Fruit fly (Drosophila melanogaster): Measurements from ENCODE around the gene CG42747.

The CG42747 gene

DNA sequence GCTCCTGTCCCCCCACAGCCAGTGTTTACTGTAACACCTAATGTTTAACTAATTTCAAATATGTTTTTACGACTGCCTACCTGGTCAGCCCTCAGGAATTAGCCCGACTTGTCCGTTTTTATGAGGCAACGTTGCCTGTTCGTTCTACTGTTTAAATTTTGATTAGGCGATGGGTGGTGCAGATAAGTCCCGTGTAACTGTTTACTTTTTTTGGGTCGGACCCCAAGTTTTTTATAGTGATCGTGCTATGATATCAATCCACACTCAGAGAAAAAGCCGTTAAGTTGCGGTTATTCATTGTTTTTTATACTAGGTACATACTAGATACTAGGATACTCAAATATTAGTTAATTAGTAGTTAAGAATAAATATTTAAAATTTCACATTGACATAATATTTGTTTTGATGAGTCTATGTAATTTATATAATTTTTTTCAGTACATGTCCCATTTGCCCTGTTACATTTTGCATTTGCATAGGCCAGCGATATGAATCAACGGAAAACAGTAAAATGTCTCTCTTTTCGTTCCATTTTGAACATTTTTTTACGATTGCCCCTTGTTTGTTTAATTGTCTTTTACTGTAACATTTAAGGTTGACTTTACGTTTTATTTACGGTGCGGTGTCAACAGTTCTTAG, 67.4 kb downstream of the CG42747 start:
- TF ChIP-seq CG17801 (GFP tag; optimal IDR thresholded peaks at IDR 0.05; ENCODE audit: partially characterized antibody), result no peak

DNA sequence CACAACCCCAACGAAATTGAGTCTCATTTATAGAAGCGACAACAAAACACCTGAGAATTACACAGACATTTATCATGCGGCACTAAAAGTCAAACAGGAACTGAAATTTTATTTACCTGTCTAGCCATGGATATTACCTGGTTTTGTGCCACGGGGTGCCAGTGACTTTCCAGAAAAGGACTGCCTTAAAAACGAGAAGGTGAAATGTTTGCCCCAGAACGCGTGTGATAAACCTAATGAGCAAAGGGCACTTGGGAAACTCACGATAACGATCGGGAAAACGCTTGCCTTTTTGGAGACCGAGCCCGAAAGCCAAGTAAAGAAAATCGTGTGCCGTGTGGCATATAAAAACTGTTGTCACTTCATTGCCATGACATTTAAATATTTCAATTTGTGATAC, 69.1 kb downstream of the CG42747 start:
- no peak for TF ChIP-seq CG17801 (GFP tag; optimal IDR thresholded peaks at IDR 0.05; ENCODE audit: partially characterized antibody)

DNA sequence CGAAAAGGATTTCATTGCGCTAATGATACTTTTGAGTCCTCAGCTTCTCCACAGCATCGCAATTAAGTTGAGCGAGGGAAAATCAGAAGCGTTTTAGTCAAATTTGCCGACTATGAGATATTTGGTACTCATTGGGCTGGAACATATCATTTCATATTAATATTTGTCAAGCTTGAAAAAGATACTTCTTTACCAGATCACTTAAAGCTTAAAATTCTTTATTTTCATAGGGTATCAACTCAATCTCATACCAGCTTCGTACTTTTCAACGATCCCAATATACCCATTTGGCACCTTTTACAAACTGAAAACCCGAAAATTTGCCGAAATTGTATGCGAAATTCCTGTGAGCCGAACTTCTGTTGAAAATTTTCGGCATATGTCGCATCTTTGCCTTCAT, 71.4 kb downstream of the CG42747 start:
- no peak for TF ChIP-seq CG17801 (GFP tag; optimal IDR thresholded peaks at IDR 0.05; ENCODE audit: partially characterized antibody)

DNA sequence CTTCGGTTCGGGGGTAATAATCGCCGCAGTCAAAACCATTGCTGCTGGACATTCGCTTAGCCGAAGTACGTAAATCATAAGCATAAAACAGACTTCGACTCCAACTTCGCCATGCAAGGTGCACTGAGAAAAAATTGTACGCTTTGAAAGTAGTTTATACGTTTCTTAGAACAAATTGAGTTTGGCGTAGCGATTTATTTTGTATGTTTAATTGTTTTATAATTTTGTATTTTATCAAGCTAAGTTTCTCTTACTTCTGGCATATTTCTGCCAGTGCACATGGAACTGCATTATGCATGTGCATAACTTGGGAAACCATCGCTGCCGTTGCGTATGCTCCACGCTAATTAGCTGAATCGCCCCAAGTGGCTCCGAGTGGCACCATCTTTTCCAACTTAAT, 82.4 kb downstream of the CG42747 start:
- TF ChIP-seq CG17801 (GFP tag; optimal IDR thresholded peaks at IDR 0.05; ENCODE audit: partially characterized antibody), result no peak

DNA sequence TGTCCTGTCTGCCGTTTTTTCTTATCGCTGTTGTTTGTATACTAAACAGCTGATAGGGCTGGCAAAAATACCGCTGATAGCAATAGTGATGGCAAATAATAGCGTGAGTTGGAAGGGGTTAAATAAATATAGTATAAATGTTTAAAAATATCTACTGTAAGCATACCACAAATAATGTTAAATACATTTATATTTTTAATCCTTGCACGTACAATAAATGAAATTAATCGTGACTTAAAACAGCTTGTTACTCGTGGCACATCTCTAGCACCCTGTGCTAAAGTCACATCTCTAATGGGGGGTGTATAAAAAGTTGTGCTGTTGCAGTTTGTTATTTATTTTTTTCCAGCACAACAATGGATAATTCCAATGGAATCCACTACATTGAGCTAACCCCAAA, 88.0 kb downstream of the CG42747 start, which contains the start of the genes CG10147 and Bulli:
TSS of gene CG10147 (minus strand) at position 20 of the 400 bp plus-strand sequence.
TSS of gene Bulli (plus strand) at position 277 of the 400 bp plus-strand sequence.
- TF ChIP-seq CG17801 (GFP tag; optimal IDR thresholded peaks at IDR 0.05; ENCODE audit: partially characterized antibody), result peak; percentile 96

DNA sequence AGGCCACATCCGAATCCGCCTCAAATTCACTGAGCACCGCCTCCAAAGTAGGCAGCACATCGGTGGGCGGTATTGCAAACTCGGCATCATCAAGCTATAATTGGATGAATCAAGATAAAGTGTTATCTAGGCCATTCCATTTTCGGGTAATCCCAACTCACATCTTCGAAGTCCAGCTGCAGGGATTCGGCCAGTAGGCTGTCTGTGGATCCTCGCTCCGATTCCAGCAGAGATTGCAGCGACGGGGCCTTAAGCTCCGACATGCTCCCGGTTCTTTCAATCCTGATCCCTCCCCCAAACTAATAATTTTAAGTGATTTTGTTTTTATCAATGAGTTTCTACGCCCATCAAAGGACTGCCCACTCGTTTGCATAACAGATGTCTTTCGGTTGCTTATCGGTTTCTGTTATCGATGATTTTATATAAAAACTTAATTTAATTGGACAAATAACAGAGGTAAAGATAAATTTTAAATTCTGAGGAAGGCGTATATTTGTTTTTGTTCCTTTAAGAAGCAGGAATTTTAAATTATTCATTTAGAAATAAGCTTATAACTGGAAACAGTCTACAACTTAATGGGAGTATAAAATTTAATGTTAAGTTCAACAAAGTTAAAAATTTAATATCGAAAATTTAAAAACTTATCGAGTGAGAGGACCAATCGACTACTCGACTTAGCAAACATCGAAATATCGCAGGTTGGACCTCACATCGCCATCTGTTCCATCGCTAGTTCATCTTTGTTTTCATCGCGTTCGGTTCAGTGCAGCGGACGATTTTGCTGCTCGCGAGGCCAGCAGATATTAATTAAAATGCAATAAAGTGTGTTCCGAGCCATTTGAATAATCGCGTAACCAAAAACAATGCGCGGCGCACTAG, 94.8 kb downstream of the CG42747 start, which contains the start of the genes Vps8 and sfl:
TSS of gene Vps8 (minus strand) at position 370 of the 879 bp plus-strand sequence.
TSS of gene sfl (plus strand) at position 753 of the 879 bp plus-strand sequence.
- TF ChIP-seq CG17801 (GFP tag; optimal IDR thresholded peaks at IDR 0.05; ENCODE audit: partially characterized antibody), result no peak

DNA sequence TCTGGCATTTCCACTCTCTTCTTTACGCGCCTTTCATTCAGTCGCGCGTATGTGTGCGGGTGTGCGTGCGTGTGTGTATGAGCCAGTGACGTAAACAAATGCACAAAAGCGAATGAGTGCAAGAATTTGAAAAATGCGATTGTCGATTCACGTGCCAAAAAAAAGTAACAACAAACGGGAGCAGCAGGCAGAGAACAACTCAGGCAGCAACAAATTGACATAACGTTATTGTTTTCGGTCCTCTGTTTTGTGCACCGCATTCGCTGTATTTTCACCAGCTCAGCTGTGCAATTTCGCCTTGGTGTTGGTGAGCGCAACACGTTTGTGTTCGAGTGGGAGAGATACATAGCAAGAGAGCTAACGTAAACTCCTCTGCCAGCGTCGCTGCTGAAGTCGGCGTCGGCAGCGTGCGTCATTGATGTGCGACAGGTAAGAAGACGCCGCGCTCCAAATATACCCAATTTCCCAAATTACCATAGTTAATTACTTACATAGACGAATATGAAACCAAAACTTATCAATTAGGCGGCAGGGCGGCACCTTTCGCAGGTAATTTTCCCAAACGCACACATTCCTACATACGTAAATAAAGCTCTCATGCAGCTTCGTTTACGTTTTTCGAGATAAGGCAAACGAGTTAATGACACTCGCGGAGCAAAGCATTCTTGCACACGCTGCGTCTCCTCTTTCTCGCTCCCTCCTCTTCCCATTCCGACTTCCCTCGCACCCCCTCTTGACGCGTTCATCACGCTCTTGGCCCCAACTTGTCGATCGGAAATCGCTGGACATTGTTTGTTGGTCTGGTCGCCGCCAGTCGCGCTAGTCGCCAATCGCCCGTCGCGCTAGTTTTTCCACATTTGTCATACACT, 95.9 kb downstream of the CG42747 start:
- no peak for TF ChIP-seq CG17801 (GFP tag; optimal IDR thresholded peaks at IDR 0.05; ENCODE audit: partially characterized antibody)

DNA sequence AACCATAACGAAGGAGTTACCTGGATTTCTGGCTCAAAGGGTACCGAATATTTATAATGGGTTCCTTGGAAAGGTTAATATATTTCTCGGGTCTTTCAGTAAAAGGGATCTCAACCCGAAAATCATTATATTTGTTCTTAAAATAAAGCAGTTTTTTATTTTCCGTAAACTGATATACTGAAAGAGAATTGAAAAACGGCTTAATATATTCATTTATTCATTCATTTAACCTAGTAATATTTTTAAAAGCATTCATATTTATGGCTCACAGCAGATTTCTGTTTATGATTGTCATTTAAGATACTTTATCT, 96.5 kb downstream of the CG42747 start:
- TF ChIP-seq CG17801 (GFP tag; optimal IDR thresholded peaks at IDR 0.05; ENCODE audit: partially characterized antibody), result no peak

DNA sequence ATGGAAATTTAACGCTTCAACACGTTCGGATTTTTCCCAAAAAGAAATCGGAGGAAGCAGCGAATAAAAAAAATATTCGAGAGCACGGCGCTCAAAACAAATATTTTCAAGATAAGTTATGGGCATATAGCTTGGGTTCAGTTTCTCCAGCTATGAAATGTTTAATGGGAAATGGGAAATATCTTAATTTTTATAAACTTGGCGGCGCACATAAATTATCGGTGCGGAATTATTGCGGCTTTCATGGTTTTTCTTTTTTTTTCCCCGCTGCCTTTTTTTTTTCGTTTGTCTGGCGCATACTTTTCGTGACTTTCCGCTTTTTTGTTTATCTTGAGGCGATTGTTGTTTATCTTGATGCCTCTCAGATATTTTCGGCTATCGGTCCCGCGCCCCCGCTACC, 97.6 kb downstream of the CG42747 start:
- no peak for TF ChIP-seq CG17801 (GFP tag; optimal IDR thresholded peaks at IDR 0.05; ENCODE audit: partially characterized antibody)

DNA sequence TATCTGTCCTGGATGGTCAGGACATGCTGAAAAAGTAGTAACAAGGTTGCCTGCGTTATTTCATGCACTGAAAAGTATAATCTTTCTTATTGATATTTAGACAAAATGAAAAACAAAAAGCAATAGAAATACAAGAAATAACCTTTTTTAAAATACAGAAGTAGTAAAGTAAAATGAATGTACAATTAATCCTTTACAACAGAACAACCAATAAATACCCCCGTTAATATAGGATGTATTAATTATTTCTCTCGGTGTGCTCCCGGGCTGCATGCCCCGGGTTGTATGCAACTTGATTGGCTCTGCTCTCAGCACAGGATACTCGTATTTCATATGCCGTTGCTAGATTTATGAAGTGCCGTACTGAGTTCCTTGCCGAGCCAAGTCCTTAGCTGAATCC, 98.2 kb downstream of the CG42747 start:
- TF ChIP-seq CG17801 (GFP tag; optimal IDR thresholded peaks at IDR 0.05; ENCODE audit: partially characterized antibody), result no peak

DNA sequence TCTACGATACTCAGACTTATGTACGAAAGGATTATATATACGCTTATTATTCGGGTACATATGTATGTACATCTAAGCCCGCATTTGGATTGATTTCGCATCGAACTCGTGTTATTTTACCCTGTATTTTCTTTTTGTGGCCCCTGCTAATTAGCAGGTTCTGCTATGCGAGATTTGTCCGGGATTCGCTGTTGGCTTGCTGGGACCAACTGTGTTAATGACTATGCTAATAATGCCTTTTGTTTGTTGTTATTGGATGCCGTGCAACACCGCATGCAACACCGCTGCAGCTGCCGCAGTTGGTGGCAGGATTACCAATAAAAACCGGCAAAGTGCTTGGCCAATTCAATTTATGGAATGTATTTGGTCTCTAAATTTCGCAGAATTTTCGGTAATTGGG, 100.1 kb downstream of the CG42747 start:
- no peak for TF ChIP-seq CG17801 (GFP tag; optimal IDR thresholded peaks at IDR 0.05; ENCODE audit: partially characterized antibody)

DNA sequence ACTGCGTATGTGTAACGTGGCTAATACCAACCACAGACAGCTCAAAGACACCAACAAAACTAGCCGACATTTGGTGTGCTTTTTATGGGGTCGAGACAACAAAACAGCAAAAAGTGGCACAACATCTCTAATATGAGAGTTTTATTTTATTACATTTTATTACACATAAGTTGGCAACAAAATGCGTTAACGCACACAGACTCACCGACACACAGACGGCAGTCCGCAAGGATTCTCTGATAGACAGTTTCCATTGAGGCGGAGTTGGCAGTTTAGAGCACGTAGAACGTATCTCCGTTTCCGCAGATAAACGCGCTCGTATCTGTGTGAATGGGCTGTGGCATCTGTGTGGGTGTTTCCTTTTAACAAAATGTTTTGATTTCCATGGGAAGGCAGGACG, 107.7 kb downstream of the CG42747 start:
- TF ChIP-seq CG17801 (GFP tag; optimal IDR thresholded peaks at IDR 0.05; ENCODE audit: partially characterized antibody), result no peak

DNA sequence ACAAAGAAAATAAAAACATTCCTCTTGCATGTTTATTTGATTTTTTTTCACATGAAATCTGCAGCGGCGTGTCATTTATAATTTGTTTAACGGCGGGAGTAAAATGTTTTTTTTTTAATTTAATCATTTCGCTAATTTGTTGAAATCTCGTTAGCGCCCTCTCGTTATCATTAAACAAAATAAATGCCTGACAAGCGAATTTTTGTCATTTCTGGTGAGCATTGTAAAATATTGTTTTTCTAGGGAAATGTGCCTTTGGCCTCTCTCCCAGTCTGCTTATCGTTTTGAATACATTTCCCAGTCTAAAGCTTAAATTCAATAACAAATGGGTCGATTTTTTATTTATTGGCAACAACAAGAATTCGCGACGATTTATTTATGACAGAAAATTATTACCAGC, 111.9 kb downstream of the CG42747 start:
- no peak for TF ChIP-seq CG17801 (GFP tag; optimal IDR thresholded peaks at IDR 0.05; ENCODE audit: partially characterized antibody)

DNA sequence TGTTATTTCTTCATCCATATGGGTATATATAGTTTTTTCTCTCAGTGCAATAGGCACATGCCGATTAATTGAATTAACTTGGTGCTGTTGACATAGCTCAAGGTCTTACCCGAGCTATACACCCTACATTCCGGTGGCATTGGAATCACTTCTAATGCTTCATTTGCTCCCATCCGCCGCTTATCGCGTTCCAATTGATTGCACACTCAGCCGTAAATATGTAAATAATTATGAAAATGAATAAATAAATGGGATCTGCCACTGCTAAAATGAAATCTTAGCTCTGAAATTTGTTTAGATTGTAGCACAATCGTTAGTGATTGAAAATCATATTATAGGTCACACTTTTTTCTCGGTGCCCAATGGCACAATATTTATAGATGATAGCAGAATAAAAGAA, 116.5 kb downstream of the CG42747 start:
- no peak for TF ChIP-seq CG17801 (GFP tag; optimal IDR thresholded peaks at IDR 0.05; ENCODE audit: partially characterized antibody)

DNA sequence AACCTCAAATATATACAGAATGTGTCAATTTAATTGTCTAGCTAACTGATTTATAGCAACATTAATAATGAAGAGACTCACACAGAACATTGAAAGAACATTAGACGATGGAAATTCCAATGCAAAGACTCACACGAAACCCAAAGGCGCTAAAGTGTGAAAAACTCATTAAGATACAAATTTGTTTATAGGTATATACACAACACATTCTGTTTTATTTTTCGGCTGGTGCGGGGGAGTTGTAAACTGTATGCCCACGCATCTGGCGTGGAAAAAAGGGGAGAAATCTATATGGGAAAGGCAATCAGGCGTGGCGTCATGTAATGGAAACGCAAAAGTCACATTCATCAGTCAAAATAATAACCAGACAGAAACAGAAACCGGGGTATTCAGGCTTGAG, 119.3 kb downstream of the CG42747 start:
- TF ChIP-seq CG17801 (GFP tag; optimal IDR thresholded peaks at IDR 0.05; ENCODE audit: partially characterized antibody), result no peak

All from ovary, adult (tissue).